Worm (Caenorhabditis elegans) whole organism, L2 larva: Measurements from ENCODE around the gene W06G6.20.

ENCODE experiments used
- C34F6.9 ChIP-seq: fragments of 150-350 bp; optimal IDR thresholded peaks from 2 replicates; lab custom pipeline; 2014; ENCODE audit warnings: missing biosample characterization, missing genetic modification characterization
- R02D3.7 ChIP-seq: fragments of 150-350 bp; optimal IDR thresholded peaks from 2 replicates; lab custom pipeline; 2014; ENCODE audit warnings: missing biosample characterization, missing genetic modification characterization
- ZK546.5 ChIP-seq: sonication (generic microtip); optimal IDR thresholded peaks from 2 replicates; lab custom pipeline; 2017; ENCODE audit warnings: missing biosample characterization, missing genetic modification characterization
- alr-1 ChIP-seq: fragments of 150-350 bp; optimal IDR thresholded peaks from 2 replicates; lab custom pipeline; 2014; ENCODE audit warnings: missing biosample characterization, missing genetic modification characterization
- aly-2 ChIP-seq: fragments of 150-350 bp; optimal IDR thresholded peaks from 2 replicates; lab custom pipeline; 2014; ENCODE audit warnings: missing biosample characterization, missing genetic modification characterization
- ama-1 ChIP-seq: fragments of 150-350 bp; optimal IDR thresholded peaks from 2 replicates; lab custom pipeline; 2018; ENCODE audit warnings: inconsistent platforms
- blmp-1 ChIP-seq: sonication (generic microtip); optimal IDR thresholded peaks from 2 replicates; lab custom pipeline; 2017; ENCODE audit warnings: missing genetic modification characterization, mild to moderate bottlenecking, missing compliant biosample characterization, antibody characterized with exemption, moderate library complexity; ENCODE audit not compliant: insufficient read depth
- ceh-82 ChIP-seq: fragments of 150-350 bp; optimal IDR thresholded peaks from 2 replicates; lab custom pipeline; 2014; ENCODE audit warnings: missing biosample characterization, missing genetic modification characterization
- crh-2 ChIP-seq: sonication (generic microtip); optimal IDR thresholded peaks from 2 replicates; lab custom pipeline; 2017; ENCODE audit warnings: missing biosample characterization, missing genetic modification characterization
- egl-27 ChIP-seq: sonication (generic microtip); optimal IDR thresholded peaks from 3 replicates; lab custom pipeline; 2017; ENCODE audit warnings: missing biosample characterization, missing genetic modification reagents, missing genetic modification characterization
- elt-1 ChIP-seq: fragments of 150-350 bp; optimal IDR thresholded peaks from 2 replicates; lab custom pipeline; 2014; ENCODE audit warnings: missing biosample characterization, missing genetic modification characterization
- elt-3 ChIP-seq: sonication (generic microtip); optimal IDR thresholded peaks from 2 replicates; lab custom pipeline; 2017; ENCODE audit warnings: missing biosample characterization, missing genetic modification characterization
- fos-1 ChIP-seq: fragments of 150-350 bp; optimal IDR thresholded peaks from 2 replicates; lab custom pipeline; 2014; ENCODE audit warnings: missing biosample characterization, missing genetic modification characterization
- gmeb-1 ChIP-seq: fragments of 150-350 bp; optimal IDR thresholded peaks from 2 replicates; lab custom pipeline; 2014; ENCODE audit warnings: missing biosample characterization, missing genetic modification characterization
- lin-11 ChIP-seq: fragments of 150-350 bp; sonication (generic microtip); optimal IDR thresholded peaks from 2 replicates; lab custom pipeline; 2014; ENCODE audit warnings: missing biosample characterization, missing genetic modification characterization, inconsistent platforms, mixed read lengths
- lin-13 ChIP-seq: fragments of 150-350 bp; optimal IDR thresholded peaks from 2 replicates; lab custom pipeline; 2014; ENCODE audit warnings: missing biosample characterization, missing genetic modification reagents, missing genetic modification characterization
- lin-39 ChIP-seq: fragments of 150-350 bp; optimal IDR thresholded peaks from 2 replicates; lab custom pipeline; 2014; ENCODE audit warnings: missing biosample characterization, missing genetic modification reagents, missing genetic modification characterization
- lsy-2 ChIP-seq, 2 experiments: fragments of 150-350 bp in 1 of 2; sonication (generic microtip) in 1 of 2; optimal IDR thresholded peaks; 2 replicates each; lab custom pipeline; 2014 to 2017; ENCODE audit warnings: missing biosample characterization in 2 of 2, missing genetic modification characterization in 2 of 2
- mbf-1 ChIP-seq: sonication (generic microtip); optimal IDR thresholded peaks from 2 replicates; lab custom pipeline; 2017; ENCODE audit warnings: missing biosample characterization, missing genetic modification characterization
- mdl-1 ChIP-seq, 2 experiments: fragments of 150-350 bp in 1 of 2; sonication (generic microtip) in 1 of 2; optimal IDR thresholded peaks; 2 replicates each; lab custom pipeline; 2017; ENCODE audit warnings: missing biosample characterization in 2 of 2, missing genetic modification characterization in 2 of 2
- nhr-10 ChIP-seq: sonication (generic microtip); optimal IDR thresholded peaks from 2 replicates; lab custom pipeline; 2017; ENCODE audit warnings: missing biosample characterization, missing genetic modification characterization
- nhr-11 ChIP-seq: fragments of 150-350 bp; optimal IDR thresholded peaks from 2 replicates; lab custom pipeline; 2014; ENCODE audit warnings: missing biosample characterization, missing genetic modification characterization
- nhr-12 ChIP-seq: fragments of 150-350 bp; optimal IDR thresholded peaks from 2 replicates; lab custom pipeline; 2014; ENCODE audit warnings: missing biosample characterization, missing genetic modification characterization
- nhr-21 ChIP-seq: fragments of 150-350 bp; optimal IDR thresholded peaks from 2 replicates; lab custom pipeline; 2014; ENCODE audit warnings: missing biosample characterization, missing genetic modification characterization
- nhr-6 ChIP-seq: fragments of 150-350 bp; optimal IDR thresholded peaks from 2 replicates; lab custom pipeline; 2014; ENCODE audit warnings: missing biosample characterization, missing genetic modification characterization
- nhr-77 ChIP-seq: fragments of 150-350 bp; optimal IDR thresholded peaks from 2 replicates; lab custom pipeline; 2014; ENCODE audit warnings: missing biosample characterization, missing genetic modification characterization
- peb-1 ChIP-seq: fragments of 150-350 bp; optimal IDR thresholded peaks from 2 replicates; lab custom pipeline; 2014; ENCODE audit warnings: missing biosample characterization, missing genetic modification characterization
- sem-4 ChIP-seq: fragments of 150-350 bp; optimal IDR thresholded peaks from 2 replicates; lab custom pipeline; 2014; ENCODE audit warnings: missing biosample characterization, missing genetic modification reagents, missing genetic modification characterization
- skn-1 ChIP-seq: sonication (generic microtip); optimal IDR thresholded peaks from 2 replicates; lab custom pipeline; 2017; ENCODE audit warnings: missing biosample characterization, missing genetic modification characterization
- sma-3 ChIP-seq: sonication (generic microtip); optimal IDR thresholded peaks from 2 replicates; lab custom pipeline; 2016; ENCODE audit warnings: missing genetic modification reagents, missing genetic modification characterization, missing compliant biosample characterization
- sma-9 ChIP-seq, 2 experiments: fragments of 150-350 bp in 1 of 2; sonication (generic microtip) in 1 of 2; optimal IDR thresholded peaks; 2 replicates each; lab custom pipeline; 2014 to 2016; ENCODE audit warnings: missing genetic modification characterization in 2 of 2, mild to moderate bottlenecking in 1 of 2, missing biosample characterization in 1 of 2, missing compliant biosample characterization in 1 of 2, missing genetic modification reagents in 1 of 2, moderate library complexity in 1 of 2
- snpc-4 ChIP-seq: fragments of 150-350 bp; optimal IDR thresholded peaks from 2 replicates; lab custom pipeline; 2014; ENCODE audit warnings: missing biosample characterization, missing genetic modification characterization
- unc-55 ChIP-seq: fragments of 150-350 bp; sonication (generic microtip); optimal IDR thresholded peaks from 3 replicates; lab custom pipeline; 2014; ENCODE audit warnings: missing biosample characterization, missing genetic modification reagents, missing genetic modification characterization
- unc-62 ChIP-seq: fragments of 150-350 bp; optimal IDR thresholded peaks from 2 replicates; lab custom pipeline; 2014; ENCODE audit warnings: missing biosample characterization, missing genetic modification reagents, missing genetic modification characterization
- zag-1 ChIP-seq: fragments of 150-350 bp; optimal IDR thresholded peaks from 2 replicates; lab custom pipeline; 2014; ENCODE audit warnings: missing biosample characterization, missing genetic modification characterization
- ztf-1 ChIP-seq: fragments of 200-800 bp; sonication (Bioruptor generic); conservative IDR thresholded peaks from 2 replicates; pipeline ENCODE4 v1.3.6; 2022; ENCODE audit warnings: missing genetic modification characterization, missing compliant biosample characterization

The W06G6.20 gene

ce11 chrV:16679981-16680380 is 31.8 kb upstream of the W06G6.20 start, which contains the start of gene srw-44:
TSS of gene srw-44 (plus strand) at chrV:16680281.
- no peak for TF ChIP-seq nhr-10 (tag; lab: Kevin White, UChicago)
- TF ChIP-seq zag-1 (tag; lab: Kevin White, UChicago), result no peak
- TF ChIP-seq mbf-1, result no peak
- no peak for TF ChIP-seq unc-55 (GFP tag; lab: Kevin White, UChicago)
- no peak for TF ChIP-seq peb-1 (tag; lab: Kevin White, UChicago)
- no peak for TF ChIP-seq elt-3
- no peak for TF ChIP-seq fos-1 (tag; lab: Kevin White, UChicago)
- TF ChIP-seq sma-9 (GFP tag; optimal IDR thresholded peaks at IDR 0.05; lab: Kevin White, UChicago), result no peak
- no peak for TF ChIP-seq sma-9 (tag; optimal IDR thresholded peaks at IDR 0.05; lab: Kevin White, UChicago)
- TF ChIP-seq sem-4 (tag; lab: Kevin White, UChicago), result no peak
- no peak for TF ChIP-seq sma-3 (GFP tag; lab: Kevin White, UChicago)
- TF ChIP-seq R02D3.7 (tag; lab: Kevin White, UChicago), result no peak
- no peak for TF ChIP-seq crh-2 (tag; lab: Kevin White, UChicago)
- TF ChIP-seq alr-1 (tag; lab: Kevin White, UChicago), result no peak
- TF ChIP-seq ama-1 (lab: Kevin White, UChicago), result no peak
- TF ChIP-seq ztf-1 (GFP tag; lab: Robert Waterston, UW), result no peak
- TF ChIP-seq nhr-11 (tag; lab: Kevin White, UChicago), result no peak

- no peak for TF ChIP-seq alr-1 (tag; lab: Kevin White, UChicago)
- TF ChIP-seq, all 48 proteins: peak for 0
Measured at ce11 chrV:16679237-16679636, 31.1 kb upstream of the W06G6.20 start, which contains the start of gene srz-103. TSS of gene srz-103 (minus strand) at chrV:16679337.

ce11 chrV:16675553-16675952 is 27.4 kb upstream of the W06G6.20 start, which contains the start of gene srz-1:
TSS of gene srz-1 (plus strand) at chrV:16675853.
- TF ChIP-seq snpc-4, result no peak
- no peak for TF ChIP-seq aly-2
- TF ChIP-seq nhr-21 (tag; lab: Kevin White, UChicago), result no peak
- no peak for TF ChIP-seq C34F6.9
- TF ChIP-seq elt-1 (tag; lab: Kevin White, UChicago), result no peak
- no peak for TF ChIP-seq unc-62 (GFP tag; lab: Kevin White, UChicago)
- no peak for TF ChIP-seq fos-1 (tag; lab: Kevin White, UChicago)
- no peak for TF ChIP-seq nhr-77
- no peak for TF ChIP-seq ZK546.5 (tag; lab: Kevin White, UChicago)
- no peak for TF ChIP-seq nhr-12
- TF ChIP-seq crh-2 (tag; lab: Kevin White, UChicago), result no peak
- TF ChIP-seq skn-1 (tag; lab: Kevin White, UChicago), result no peak
- TF ChIP-seq R02D3.7 (tag; lab: Kevin White, UChicago), result no peak
- TF ChIP-seq ceh-82 (tag; lab: Kevin White, UChicago), result no peak

- TF ChIP-seq nhr-6 (no peak), unc-55 (GFP tag; lab: Kevin White, UChicago) (no peak), aly-2 (no peak), ztf-1 (GFP tag; lab: Robert Waterston, UW) (no peak), crh-2 (tag; lab: Kevin White, UChicago) (no peak), peb-1 (tag; lab: Kevin White, UChicago) (no peak), lin-13 (GFP tag; lab: Kevin White, UChicago) (no peak), lin-39 (no peak), alr-1 (tag; lab: Kevin White, UChicago) (no peak), mdl-1 (tag; optimal IDR thresholded peaks at IDR 0.05; lab: Kevin White, UChicago) (no peak), gmeb-1 (tag; lab: Kevin White, UChicago) (no peak), blmp-1 (tag; lab: Kevin White, UChicago) (no peak), nhr-12 (no peak)
Measured at ce11 chrV:16674399-16674798, 26.2 kb upstream of the W06G6.20 start.

- no peak for TF ChIP-seq lsy-2 (tag; optimal IDR thresholded peaks at IDR 0.05; lab: Kevin White, UChicago)
- TF ChIP-seq snpc-4, result no peak
- no peak for TF ChIP-seq nhr-21 (tag; lab: Kevin White, UChicago)
- TF ChIP-seq lin-11 (tag; lab: Kevin White, UChicago), result no peak
- TF ChIP-seq alr-1 (tag; lab: Kevin White, UChicago), result no peak
- no peak for TF ChIP-seq sma-9 (GFP tag; optimal IDR thresholded peaks at IDR 0.05; lab: Kevin White, UChicago)
- no peak for TF ChIP-seq sma-9 (tag; optimal IDR thresholded peaks at IDR 0.05; lab: Kevin White, UChicago)
- TF ChIP-seq elt-1 (tag; lab: Kevin White, UChicago), result no peak
- no peak for TF ChIP-seq egl-27 (tag; lab: Kevin White, UChicago)
- TF ChIP-seq sem-4 (tag; lab: Kevin White, UChicago), result no peak
- no peak for TF ChIP-seq unc-55 (GFP tag; lab: Kevin White, UChicago)
Measured at ce11 chrV:16672198-16672597, 24.0 kb upstream of the W06G6.20 start, which contains the start of gene F14F8.8. TSS of gene F14F8.8 (minus strand) at chrV:16672298.
